Worm (Caenorhabditis elegans): Measurements from ENCODE around the gene lin-40.

DNA sequence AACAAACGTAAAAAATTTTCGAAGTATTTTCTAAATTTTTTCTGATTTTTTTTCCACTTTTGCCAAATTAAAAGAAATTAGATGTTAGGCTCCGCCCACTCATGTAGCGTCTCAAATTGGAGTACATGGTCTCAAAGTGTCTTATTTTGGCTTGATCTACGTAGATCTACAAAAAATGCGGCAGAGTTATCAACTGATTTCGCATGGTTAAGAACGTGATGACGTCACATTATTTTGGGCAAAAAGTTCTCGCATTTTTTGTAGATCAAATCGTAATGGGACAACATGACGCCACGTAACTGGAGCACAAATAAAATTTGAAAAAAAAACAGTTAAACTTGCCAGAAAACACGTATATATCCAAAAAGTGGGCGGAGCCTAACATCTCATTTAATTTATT lies 57.0 kb downstream of the lin-40 start:
- TF ChIP-seq lin-39 (tag; optimal IDR thresholded peaks at IDR 0.05): no peak
- no peak for TF ChIP-seq ztf-11 (tag; optimal IDR thresholded peaks at IDR 0.05)
- TF ChIP-seq nhr-237 (tag; optimal IDR thresholded peaks at IDR 0.05): no peak
- no peak for TF ChIP-seq skn-1 (tag; optimal IDR thresholded peaks at IDR 0.05)
- TF ChIP-seq pqm-1 (tag; optimal IDR thresholded peaks at IDR 0.05): no peak
- no peak for TF ChIP-seq jun-1 (tag; optimal IDR thresholded peaks at IDR 0.05)
- TF ChIP-seq pha-4 (tag; optimal IDR thresholded peaks at IDR 0.05): no peak
- TF ChIP-seq elt-2 (tag; optimal IDR thresholded peaks at IDR 0.05): no peak
- TF ChIP-seq unc-62 (GFP tag; optimal IDR thresholded peaks at IDR 0.05): no peak
- no peak for TF ChIP-seq hmg-11 (tag; optimal IDR thresholded peaks at IDR 0.05)
- no peak for TF ChIP-seq nhr-76 (tag; optimal IDR thresholded peaks at IDR 0.05)

Data from whole organism, L3 larva.